Fruit fly (Drosophila melanogaster) whole organism, embryonic: ENCODE results near the gene Kah.

Experiments used
- CG2678 ChIP-seq: fragments of 200-800 bp; sonication (Bioruptor generic); optimal IDR thresholded peaks from 3 replicates; lab custom pipeline; 2019; ENCODE audit warnings: missing biosample characterization, mild to moderate bottlenecking, missing genetic modification characterization, moderate library complexity
- CG9727 ChIP-seq: fragments of 200-800 bp; sonication (Bioruptor generic); optimal IDR thresholded peaks from 3 replicates; lab custom pipeline; 2017; ENCODE audit warnings: missing biosample characterization, mild to moderate bottlenecking, missing genetic modification characterization
- Dbx ChIP-seq: fragments of 200-800 bp; sonication (Bioruptor generic); IDR thresholded peaks from 3 replicates; pipeline ENCODE4 v1.3.6; 2022; ENCODE audit warnings: missing biosample characterization, missing genetic modification characterization
- Doc3 ChIP-seq: fragments of 200-800 bp; sonication (Bioruptor generic); IDR thresholded peaks from 3 replicates; pipeline ENCODE4 v1.3.6; 2022; ENCODE audit warnings: missing biosample characterization, missing genetic modification characterization; ENCODE audit not compliant: partially characterized antibody
- her ChIP-seq: fragments of 200-800 bp; sonication (Bioruptor generic); optimal IDR thresholded peaks from 2 replicates; lab custom pipeline; 2016; ENCODE audit warnings: missing biosample characterization, missing genetic modification characterization
- otp ChIP-seq: fragments of 200-800 bp; sonication (Bioruptor generic); IDR thresholded peaks from 3 replicates; pipeline ENCODE4, ENCODE4 v1.3.6; 2022; ENCODE audit warnings: missing biosample characterization, missing genetic modification characterization

- TF ChIP-seq CG9727 (GFP tag; lab: Kevin White, UChicago) = no peak
- no peak for TF ChIP-seq her (GFP tag; lab: Kevin White, UChicago)
- TF ChIP-seq otp (GFP tag; lab: Robert Waterston, UW) = no peak; the same call in 2 of the 3 replicates
- TF ChIP-seq CG2678 (tag; lab: Kevin White, UChicago) = no peak
- no peak for TF ChIP-seq Dbx (GFP tag; lab: Robert Waterston, UW)
- no peak for TF ChIP-seq Doc3 (GFP tag; lab: Robert Waterston, UW)
Observed at dm6 chr3L:550828-551094, 38.3 kb downstream of the Kah start.
